Worm (Caenorhabditis elegans): ENCODE measurements around the gene npr-37.

npr-37 gene

DNA sequence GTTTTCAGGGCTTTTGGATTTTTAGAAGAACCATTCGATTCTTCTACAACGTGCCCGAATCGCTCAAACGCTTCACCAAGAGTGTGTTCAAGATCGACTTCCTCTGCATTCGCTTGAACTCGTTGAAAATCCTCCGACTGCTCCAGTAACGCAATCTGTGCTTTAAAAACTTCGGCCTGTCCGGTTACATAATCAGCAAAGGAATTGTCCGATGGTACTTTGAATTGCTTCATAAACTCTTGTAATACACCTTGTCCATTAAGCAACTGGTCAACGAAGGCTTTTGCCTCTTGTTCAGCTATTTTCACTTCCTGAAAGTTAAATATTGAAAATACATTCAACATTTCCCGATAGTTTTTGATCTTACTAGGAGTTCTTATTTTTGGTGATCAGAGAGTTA, 60.3 kb downstream of the npr-37 start:
- no peak for TF ChIP-seq lin-32 (GFP tag; optimal IDR thresholded peaks at IDR 0.05)
- TF ChIP-seq mep-1 (tag; optimal IDR thresholded peaks at IDR 0.05), result no peak
- TF ChIP-seq unc-120 (tag; optimal IDR thresholded peaks at IDR 0.05; ENCODE audit: poor library complexity, severe bottlenecking), result no peak
- TF ChIP-seq pha-4 (tag; optimal IDR thresholded peaks at IDR 0.05), result no peak
- no peak for TF ChIP-seq flh-1 (GFP tag; optimal IDR thresholded peaks at IDR 0.05)
- TF ChIP-seq elt-1 (tag; optimal IDR thresholded peaks at IDR 0.05; ENCODE audit: borderline replicate concordance, insufficient read depth), result no peak
- no peak for TF ChIP-seq sptf-1 (tag; optimal IDR thresholded peaks at IDR 0.05)

DNA sequence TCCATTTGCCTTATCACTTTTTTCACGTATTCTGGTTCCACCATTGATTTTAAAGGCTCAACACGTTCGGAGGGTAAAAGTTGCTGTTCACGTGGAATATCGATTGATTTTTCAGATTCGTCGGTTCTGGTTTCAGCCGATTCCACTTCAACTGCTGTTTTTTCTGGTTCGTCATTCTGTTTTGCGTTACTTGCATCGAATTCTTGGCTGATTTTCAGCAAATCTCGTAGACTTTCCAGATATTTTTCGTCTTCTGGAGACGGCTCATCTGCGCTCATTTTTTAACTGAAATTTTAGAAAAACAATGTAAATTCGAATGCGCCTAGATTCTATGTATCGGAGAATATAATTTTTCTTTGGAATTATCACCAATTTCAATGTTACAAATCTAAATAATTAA, 61.3 kb downstream of the npr-37 start, which contains the start of gene eri-1:
Gene eri-1 (minus strand): TSS at position 285 of the 400 bp plus-strand sequence.
- TF ChIP-seq unc-62 (GFP tag; optimal IDR thresholded peaks at IDR 0.05), result no peak
- TF ChIP-seq flh-1 (GFP tag; optimal IDR thresholded peaks at IDR 0.05), result no peak
- TF ChIP-seq lin-32 (GFP tag; optimal IDR thresholded peaks at IDR 0.05), result no peak
- no peak for TF ChIP-seq pha-4 (tag; optimal IDR thresholded peaks at IDR 0.05)
- TF ChIP-seq sptf-1 (tag; optimal IDR thresholded peaks at IDR 0.05), result no peak
- no peak for TF ChIP-seq ham-2 (GFP tag; optimal IDR thresholded peaks at IDR 0.05)
- no peak for TF ChIP-seq ztf-11 (tag; optimal IDR thresholded peaks at IDR 0.05)
